Fruit fly (Drosophila melanogaster): Measurements from ENCODE around the gene Trm7-34.

Gene Trm7-34

dm6 chr3R:21155931-21156488 lies 22.3 kb upstream of the Trm7-34 start:
- TF ChIP-seq cic (GFP tag; optimal IDR thresholded peaks at IDR 0.05) (no peak), Mnt (GFP tag; optimal IDR thresholded peaks at IDR 0.05) (no peak), pad (GFP tag; optimal IDR thresholded peaks at IDR 0.05) (no peak), cnc (optimal IDR thresholded peaks at IDR 0.05) (no peak), ovo (GFP tag; optimal IDR thresholded peaks at IDR 0.05) (no peak), tj (GFP tag; optimal IDR thresholded peaks at IDR 0.05) (peak; percentile 13), kay (GFP tag; ENCODE audit: borderline replicate concordance) (no peak), bab1 (GFP tag; optimal IDR thresholded peaks at IDR 0.05) (peak; percentile 29), toe (GFP tag; optimal IDR thresholded peaks at IDR 0.05) (peak; percentile 8), CG12768 (GFP tag; optimal IDR thresholded peaks at IDR 0.05) (no peak), CG1620 (GFP tag; optimal IDR thresholded peaks at IDR 0.05) (peak; percentile 9), CG33017 (tag; optimal IDR thresholded peaks at IDR 0.05) (no peak), CG11617 (GFP tag; optimal IDR thresholded peaks at IDR 0.05) (no peak), CG7101 (tag; optimal IDR thresholded peaks at IDR 0.05) (peak; percentile 12), CG7045 (GFP tag; optimal IDR thresholded peaks at IDR 0.05) (no peak), CG5204 (GFP tag; optimal IDR thresholded peaks at IDR 0.05) (peak; percentile 27), Hr96 (GFP tag; optimal IDR thresholded peaks at IDR 0.05) (no peak), CG14711 (tag; optimal IDR thresholded peaks at IDR 0.05) (peak; percentile 13), Clk (GFP tag; optimal IDR thresholded peaks at IDR 0.05) (no peak), Crg-1 (GFP tag; optimal IDR thresholded peaks at IDR 0.05) (no peak)

DNA sequence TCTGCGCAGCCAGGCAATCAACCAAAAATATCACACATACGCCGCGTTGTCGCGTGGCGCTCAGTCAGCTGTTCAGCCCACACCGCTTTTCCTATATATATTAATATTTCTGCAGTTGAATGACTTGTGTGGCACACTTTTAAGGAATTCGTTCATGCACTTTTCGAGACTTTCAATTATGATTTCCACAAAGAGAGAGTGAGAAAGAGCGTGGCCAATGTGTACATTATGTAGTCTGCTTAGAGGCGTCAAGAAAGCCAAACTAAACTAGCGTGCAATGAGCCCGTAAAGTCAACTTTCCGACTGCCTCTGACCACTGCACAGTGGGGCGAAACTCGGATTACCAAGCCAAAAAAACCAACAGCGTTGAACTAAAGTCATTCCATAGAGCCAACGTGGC lies 20.4 kb upstream of the Trm7-34 start:
- no peak for TF ChIP-seq CG5204 (GFP tag; optimal IDR thresholded peaks at IDR 0.05)

dm6 chr3R:21152856-21153278 lies 19.2 kb upstream of the Trm7-34 start:
- TF ChIP-seq CG12768 (GFP tag; optimal IDR thresholded peaks at IDR 0.05) (peak; percentile 51), tj (GFP tag; optimal IDR thresholded peaks at IDR 0.05) (peak; percentile 52), kay (GFP tag; ENCODE audit: borderline replicate concordance) (peak; percentile 35), ovo (GFP tag; optimal IDR thresholded peaks at IDR 0.05) (no peak), CG11617 (GFP tag; optimal IDR thresholded peaks at IDR 0.05) (peak; percentile 65), Clk (GFP tag; optimal IDR thresholded peaks at IDR 0.05) (no peak), CG5204 (GFP tag; optimal IDR thresholded peaks at IDR 0.05) (no peak), Crg-1 (GFP tag; optimal IDR thresholded peaks at IDR 0.05) (no peak), bab1 (GFP tag; optimal IDR thresholded peaks at IDR 0.05) (peak; percentile 38), cnc (optimal IDR thresholded peaks at IDR 0.05) (no peak), Hr96 (GFP tag; optimal IDR thresholded peaks at IDR 0.05) (no peak), CG7045 (GFP tag; optimal IDR thresholded peaks at IDR 0.05) (peak; percentile 48), pad (GFP tag; optimal IDR thresholded peaks at IDR 0.05) (no peak), CG14711 (tag; optimal IDR thresholded peaks at IDR 0.05) (no peak), CG7101 (tag; optimal IDR thresholded peaks at IDR 0.05) (peak; percentile 23), CG1620 (GFP tag; optimal IDR thresholded peaks at IDR 0.05) (no peak), Mnt (GFP tag; optimal IDR thresholded peaks at IDR 0.05) (no peak), cic (GFP tag; optimal IDR thresholded peaks at IDR 0.05) (no peak), CG33017 (tag; optimal IDR thresholded peaks at IDR 0.05) (peak; percentile 61)

dm6 chr3R:21151090-21151870 lies 17.6 kb upstream of the Trm7-34 start:
- TF ChIP-seq ovo (GFP tag; optimal IDR thresholded peaks at IDR 0.05), result no peak
- peak; percentile 21 for TF ChIP-seq CG12768 (GFP tag; optimal IDR thresholded peaks at IDR 0.05)
- peak; percentile 65 for TF ChIP-seq CG7101 (tag; optimal IDR thresholded peaks at IDR 0.05)
- TF ChIP-seq toe (GFP tag; optimal IDR thresholded peaks at IDR 0.05), result no peak
- TF ChIP-seq pad (GFP tag; optimal IDR thresholded peaks at IDR 0.05), result no peak
- TF ChIP-seq cic (GFP tag; optimal IDR thresholded peaks at IDR 0.05), result no peak
- TF ChIP-seq cnc (optimal IDR thresholded peaks at IDR 0.05), result no peak
- TF ChIP-seq CG7045 (GFP tag; optimal IDR thresholded peaks at IDR 0.05), result peak; percentile 9
- TF ChIP-seq CG33017 (tag; optimal IDR thresholded peaks at IDR 0.05), result peak; percentile 55
- TF ChIP-seq tj (GFP tag; optimal IDR thresholded peaks at IDR 0.05), result peak; percentile 27
- peak; percentile 55 for TF ChIP-seq CG5204 (GFP tag; optimal IDR thresholded peaks at IDR 0.05)
- TF ChIP-seq bab1 (GFP tag; optimal IDR thresholded peaks at IDR 0.05), result no peak
- no peak for TF ChIP-seq Crg-1 (GFP tag; optimal IDR thresholded peaks at IDR 0.05)
- no peak for TF ChIP-seq Hr96 (GFP tag; optimal IDR thresholded peaks at IDR 0.05)
- TF ChIP-seq CG1620 (GFP tag; optimal IDR thresholded peaks at IDR 0.05), result peak; percentile 3
- no peak for TF ChIP-seq CG14711 (tag; optimal IDR thresholded peaks at IDR 0.05)
- no peak for TF ChIP-seq Clk (GFP tag; optimal IDR thresholded peaks at IDR 0.05)
- no peak for TF ChIP-seq kay (GFP tag; ENCODE audit: borderline replicate concordance)
- TF ChIP-seq Mnt (GFP tag; optimal IDR thresholded peaks at IDR 0.05), result peak; percentile 24
- TF ChIP-seq CG11617 (GFP tag; optimal IDR thresholded peaks at IDR 0.05), result peak; percentile 66

DNA sequence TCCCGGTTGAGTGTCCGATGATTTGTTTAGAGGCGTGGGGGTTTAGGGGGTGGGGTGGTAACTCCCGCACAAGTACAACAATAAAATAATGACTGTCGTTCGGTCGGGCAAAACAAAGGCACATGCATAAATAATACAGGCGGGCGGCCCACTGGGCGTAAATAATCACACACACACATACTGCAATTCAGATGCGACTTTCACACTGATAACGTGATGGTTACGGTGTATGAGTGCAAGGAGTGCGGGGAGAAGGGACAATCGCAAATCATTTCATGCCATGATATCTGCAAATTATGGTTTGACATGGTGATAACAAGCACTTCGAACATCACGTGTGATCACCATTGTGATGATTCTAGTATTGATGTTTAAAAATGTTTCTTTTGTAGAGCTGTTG lies 16.4 kb upstream of the Trm7-34 start:
- no peak for TF ChIP-seq CG14711 (tag; optimal IDR thresholded peaks at IDR 0.05)
- no peak for TF ChIP-seq bab1 (GFP tag; optimal IDR thresholded peaks at IDR 0.05)
- no peak for TF ChIP-seq Hr96 (GFP tag; optimal IDR thresholded peaks at IDR 0.05)
- peak; percentile 51 for TF ChIP-seq cic (GFP tag; optimal IDR thresholded peaks at IDR 0.05)
- peak; percentile 1 for TF ChIP-seq CG12768 (GFP tag; optimal IDR thresholded peaks at IDR 0.05)
- TF ChIP-seq pad (GFP tag; optimal IDR thresholded peaks at IDR 0.05), result no peak
- no peak for TF ChIP-seq CG11617 (GFP tag; optimal IDR thresholded peaks at IDR 0.05)
- no peak for TF ChIP-seq CG5204 (GFP tag; optimal IDR thresholded peaks at IDR 0.05)
- no peak for TF ChIP-seq tj (GFP tag; optimal IDR thresholded peaks at IDR 0.05)
- peak; percentile 21 for TF ChIP-seq Mnt (GFP tag; optimal IDR thresholded peaks at IDR 0.05)
- no peak for TF ChIP-seq CG33017 (tag; optimal IDR thresholded peaks at IDR 0.05)
- TF ChIP-seq CG7045 (GFP tag; optimal IDR thresholded peaks at IDR 0.05), result no peak
- no peak for TF ChIP-seq kay (GFP tag; ENCODE audit: borderline replicate concordance)
- TF ChIP-seq ovo (GFP tag; optimal IDR thresholded peaks at IDR 0.05), result no peak
- TF ChIP-seq toe (GFP tag; optimal IDR thresholded peaks at IDR 0.05), result no peak
- no peak for TF ChIP-seq CG7101 (tag; optimal IDR thresholded peaks at IDR 0.05)
- no peak for TF ChIP-seq Crg-1 (GFP tag; optimal IDR thresholded peaks at IDR 0.05)
- TF ChIP-seq CG1620 (GFP tag; optimal IDR thresholded peaks at IDR 0.05), result no peak
- TF ChIP-seq Clk (GFP tag; optimal IDR thresholded peaks at IDR 0.05), result no peak
- TF ChIP-seq cnc (optimal IDR thresholded peaks at IDR 0.05), result no peak
